Worm (Caenorhabditis elegans): Measurements from ENCODE around the gene uggt-1.

Gene uggt-1

DNA sequence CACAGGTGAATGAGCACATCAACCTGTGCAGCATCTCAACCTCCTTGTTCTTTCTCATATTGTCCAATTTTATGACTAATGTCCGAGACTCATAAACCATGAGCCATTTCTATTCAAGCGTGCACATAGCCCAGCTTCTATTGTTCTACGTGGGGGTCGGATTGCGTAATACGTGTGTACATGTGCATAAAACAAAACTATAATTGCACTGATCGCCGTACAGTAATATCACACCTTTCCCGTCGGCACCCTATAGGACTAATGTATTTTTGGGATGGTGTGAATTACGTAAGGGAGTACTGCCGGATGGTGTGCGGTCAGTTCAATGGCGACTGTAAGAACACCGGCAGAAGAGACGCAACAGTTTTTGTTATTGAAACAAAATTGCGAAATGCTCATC, 30.9 kb downstream of the uggt-1 start:
- TF ChIP-seq elt-2 (tag; optimal IDR thresholded peaks at IDR 0.05) (no peak), sox-2 (GFP tag; IDR thresholded peaks at IDR 0.05) (peak; percentile 77; the same call in 1 of the 2 replicates), ceh-19 (GFP tag; optimal IDR thresholded peaks at IDR 0.05) (no peak), ceh-31 (tag; optimal IDR thresholded peaks at IDR 0.05) (peak; percentile 16), fkh-10 (GFP tag; optimal IDR thresholded peaks at IDR 0.05) (no peak)

DNA sequence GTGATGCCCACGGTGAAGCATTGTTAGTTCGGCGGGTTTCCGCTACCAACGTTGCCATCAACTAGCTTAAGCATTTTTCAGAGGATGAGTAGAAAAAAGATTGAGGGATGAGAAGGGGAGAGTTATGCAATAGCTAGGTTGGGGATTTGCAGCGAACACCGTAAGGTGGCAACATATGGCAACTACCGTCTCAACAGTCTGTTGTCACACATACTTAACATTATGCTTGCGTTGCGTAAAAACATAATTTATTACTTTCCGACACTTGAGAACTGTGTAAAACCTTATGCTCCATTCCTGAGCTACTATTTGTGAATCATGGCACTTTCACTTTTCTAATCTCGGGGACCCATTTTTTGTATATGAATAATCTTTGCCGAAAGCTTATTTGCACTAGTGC, 34.1 kb downstream of the uggt-1 start:
- TF ChIP-seq npax-4 (tag; optimal IDR thresholded peaks at IDR 0.05) (no peak), mec-3 (tag; optimal IDR thresholded peaks at IDR 0.05; ENCODE audit: borderline replicate concordance) (no peak), ref-2 (tag; optimal IDR thresholded peaks at IDR 0.05) (no peak), zip-5 (tag; optimal IDR thresholded peaks at IDR 0.05) (no peak), K02D7.2 (tag; optimal IDR thresholded peaks at IDR 0.05) (no peak), T23F11.4 (GFP tag; optimal IDR thresholded peaks at IDR 0.05) (no peak), ceh-45 (GFP tag; IDR thresholded peaks at IDR 0.05) (no peak), pag-3 (tag; optimal IDR thresholded peaks at IDR 0.05; ENCODE audit: borderline replicate concordance) (no peak), ahr-1 (tag; optimal IDR thresholded peaks at IDR 0.05) (no peak), pha-4 (tag; optimal IDR thresholded peaks at IDR 0.05) (no peak), dmd-4 (tag; optimal IDR thresholded peaks at IDR 0.05; ENCODE audit: borderline replicate concordance) (no peak), dve-1 (tag; optimal IDR thresholded peaks at IDR 0.05) (no peak), madf-2 (tag; optimal IDR thresholded peaks at IDR 0.05) (no peak), ceh-48 (tag; optimal IDR thresholded peaks at IDR 0.05) (no peak), ceh-24 (tag; optimal IDR thresholded peaks at IDR 0.05) (no peak), unc-42 (tag; optimal IDR thresholded peaks at IDR 0.05) (no peak), odd-2 (tag; optimal IDR thresholded peaks at IDR 0.05) (no peak), ceh-22 (tag; optimal IDR thresholded peaks at IDR 0.05) (no peak), ceh-9 (tag; optimal IDR thresholded peaks at IDR 0.05) (no peak), hlh-6 (tag; optimal IDR thresholded peaks at IDR 0.05) (no peak)

DNA sequence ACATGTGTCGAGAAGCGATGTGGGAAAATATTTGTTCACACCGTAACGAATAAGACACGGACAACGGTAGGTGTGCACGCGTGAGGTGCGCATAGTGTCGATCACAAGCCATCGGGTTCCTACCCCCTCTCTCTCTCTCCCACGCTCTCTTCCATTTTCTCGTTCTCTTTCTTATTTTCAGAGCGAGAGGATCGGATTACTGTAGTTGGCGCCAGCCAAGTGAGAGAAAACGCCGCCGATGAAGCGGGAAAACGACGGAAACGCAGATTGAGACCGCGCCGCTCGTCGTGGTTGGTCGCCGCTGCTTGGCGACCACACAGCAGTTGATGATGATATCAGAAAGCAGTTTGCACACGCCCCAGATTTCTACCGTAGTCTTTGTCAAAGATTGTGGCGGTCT, 36.4 kb downstream of the uggt-1 start:
- TF ChIP-seq ets-4 (tag; optimal IDR thresholded peaks at IDR 0.05) (no peak), sox-4 (tag; optimal IDR thresholded peaks at IDR 0.05) (no peak), syd-9 (tag; optimal IDR thresholded peaks at IDR 0.05) (no peak), ceh-31 (tag; optimal IDR thresholded peaks at IDR 0.05) (no peak), npax-4 (tag; optimal IDR thresholded peaks at IDR 0.05) (no peak), fax-1 (tag; optimal IDR thresholded peaks at IDR 0.05) (no peak), T23F11.4 (GFP tag; optimal IDR thresholded peaks at IDR 0.05) (no peak), nfya-1 (tag; optimal IDR thresholded peaks at IDR 0.05) (peak; percentile 47), ceh-34 (tag; optimal IDR thresholded peaks at IDR 0.05) (peak; percentile 48), hlh-15 (tag; optimal IDR thresholded peaks at IDR 0.05) (no peak)

DNA sequence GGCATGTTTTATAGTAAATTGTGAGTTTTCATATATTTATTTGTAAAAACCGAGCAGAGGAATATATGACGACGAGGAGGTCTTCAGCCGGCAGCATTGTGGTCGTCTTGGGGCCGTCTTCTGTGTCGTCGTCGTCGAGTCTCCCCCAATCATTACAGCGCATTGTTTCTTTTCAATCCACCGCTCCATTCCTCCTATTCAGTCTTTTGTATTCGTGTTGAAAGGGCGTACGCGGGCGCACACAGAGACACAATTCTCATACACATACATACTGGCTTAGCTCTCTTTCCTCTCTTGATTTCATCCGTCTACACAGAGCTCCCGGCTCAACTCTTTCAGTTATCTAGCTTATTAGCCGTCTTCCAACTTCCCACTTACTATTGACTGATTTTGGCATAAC, 37.1 kb downstream of the uggt-1 start, which contains the start of gene sox-2:
Gene sox-2, minus strand, starts transcription at position 100 of the 400 bp plus-strand sequence.
- TF ChIP-seq lin-11 (tag; optimal IDR thresholded peaks at IDR 0.05) (no peak), ref-2 (tag; optimal IDR thresholded peaks at IDR 0.05) (peak; percentile 4), ceh-22 (tag; optimal IDR thresholded peaks at IDR 0.05) (no peak), ceh-24 (tag; optimal IDR thresholded peaks at IDR 0.05) (no peak), sox-2 (GFP tag; IDR thresholded peaks at IDR 0.05) (peak; percentile 69), ceh-31 (tag; optimal IDR thresholded peaks at IDR 0.05) (peak; percentile 51)

DNA sequence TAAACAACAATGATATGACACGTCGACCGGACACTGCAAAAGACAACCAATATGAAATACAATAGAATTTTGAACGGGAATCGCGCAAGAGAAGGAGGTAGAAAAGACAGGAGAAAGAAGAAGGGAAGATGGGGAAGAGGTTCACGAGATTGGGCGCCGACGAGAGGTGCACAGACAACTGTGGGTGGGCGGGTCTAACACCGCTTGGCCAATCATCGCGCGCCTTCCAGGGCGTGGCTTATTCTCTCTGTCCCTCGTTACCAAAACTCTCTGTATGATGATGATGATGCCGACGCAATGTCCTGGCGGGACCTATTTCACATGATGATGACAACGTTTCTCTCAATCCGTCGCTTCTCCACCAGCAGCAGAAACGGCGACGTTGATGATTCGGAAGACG, 40.3 kb downstream of the uggt-1 start:
- TF ChIP-seq odd-2 (tag; optimal IDR thresholded peaks at IDR 0.05) (no peak), syd-9 (tag; optimal IDR thresholded peaks at IDR 0.05) (no peak), ets-4 (tag; optimal IDR thresholded peaks at IDR 0.05) (no peak), ref-2 (tag; optimal IDR thresholded peaks at IDR 0.05) (peak; percentile 47), unc-42 (tag; optimal IDR thresholded peaks at IDR 0.05) (no peak), fax-1 (tag; optimal IDR thresholded peaks at IDR 0.05) (no peak), ceh-31 (tag; optimal IDR thresholded peaks at IDR 0.05) (peak; percentile 67), gmeb-2 (tag; optimal IDR thresholded peaks at IDR 0.05) (no peak), hlh-6 (tag; optimal IDR thresholded peaks at IDR 0.05) (peak; percentile 19), npax-4 (tag; optimal IDR thresholded peaks at IDR 0.05) (no peak), nfya-1 (tag; optimal IDR thresholded peaks at IDR 0.05) (peak; percentile 93), ceh-34 (tag; optimal IDR thresholded peaks at IDR 0.05) (peak; percentile 2)
